Fruit fly (Drosophila melanogaster): ENCODE data around the gene CG18746.

The CG18746 gene

dm6 chr3R:7821559-7821958, 31.6 kb upstream of the CG18746 start (continued):
- TF ChIP-seq HLH3B (GFP tag; IDR thresholded peaks at IDR 0.05) (0 out of 2 replicates have a peak, but pooled peaks have one; percentile 17), oc (tag; optimal IDR thresholded peaks at IDR 0.05) (no peak), CG8944 (GFP tag; optimal IDR thresholded peaks at IDR 0.05) (no peak), trh (GFP tag; optimal IDR thresholded peaks at IDR 0.05) (no peak), CG15011 (GFP tag; optimal IDR thresholded peaks at IDR 0.05) (no peak), CG10321 (GFP tag; IDR thresholded peaks at IDR 0.05) (no peak), kah (GFP tag; optimal IDR thresholded peaks at IDR 0.05) (no peak), Optix (GFP tag; IDR thresholded peaks at IDR 0.05) (no peak), ac (GFP tag; optimal IDR thresholded peaks at IDR 0.05) (no peak), CG17912 (GFP tag; optimal IDR thresholded peaks at IDR 0.05) (no peak), NK7.1 (GFP tag; optimal IDR thresholded peaks at IDR 0.05) (no peak), exex (tag; optimal IDR thresholded peaks at IDR 0.05) (no peak), CG3838 (GFP tag; optimal IDR thresholded peaks at IDR 0.05) (no peak), sr (GFP tag; IDR thresholded peaks at IDR 0.05) (no peak), fd64A (GFP tag; optimal IDR thresholded peaks at IDR 0.05) (no peak), CG18011 (GFP tag; optimal IDR thresholded peaks at IDR 0.05) (peak; percentile 26), Usf (GFP tag; optimal IDR thresholded peaks at IDR 0.05) (no peak), CG4617 (GFP tag; optimal IDR thresholded peaks at IDR 0.05; ENCODE audit: borderline replicate concordance) (no peak), CG6175 (GFP tag; IDR thresholded peaks at IDR 0.05) (0 out of 3 replicates have a peak, but pooled peaks have one; percentile 12), dm (GFP tag; optimal IDR thresholded peaks at IDR 0.05) (no peak), tup (GFP tag; optimal IDR thresholded peaks at IDR 0.05) (no peak), zfh1 (GFP tag; IDR thresholded peaks at IDR 0.05) (no peak), eve (GFP tag; optimal IDR thresholded peaks at IDR 0.05) (no peak), CG11695 (GFP tag; IDR thresholded peaks at IDR 0.05) (0 out of 3 replicates have a peak, but pooled peaks have one; percentile 28), emc (GFP tag; optimal IDR thresholded peaks at IDR 0.05) (no peak), CG10274 (GFP tag; optimal IDR thresholded peaks at IDR 0.05) (no peak), prd (optimal IDR thresholded peaks at IDR 0.05) (no peak), prd (GFP tag; IDR thresholded peaks at IDR 0.05) (peak; percentile 50; the same call in 2 of the 3 replicates), fd96Cb (tag; optimal IDR thresholded peaks at IDR 0.05) (no peak), MBD-R2 (GFP tag; IDR thresholded peaks at IDR 0.05) (0 out of 2 replicates have a peak, but pooled peaks have one; percentile 27), lilli (GFP tag; optimal IDR thresholded peaks at IDR 0.05) (peak; percentile 67), bbx (GFP tag; IDR thresholded peaks at IDR 0.05; ENCODE audit: partially characterized antibody) (no peak), Dll (GFP tag; IDR thresholded peaks at IDR 0.05; ENCODE audit: partially characterized antibody) (no peak), CG9817 (tag; optimal IDR thresholded peaks at IDR 0.05) (peak; percentile 14), CG17361 (GFP tag; IDR thresholded peaks at IDR 0.05) (no peak), slou (GFP tag; optimal IDR thresholded peaks at IDR 0.05) (no peak), E2f2 (GFP tag; IDR thresholded peaks at IDR 0.05) (peak; percentile 30; the same call in 1 of the 2 replicates), CG14710 (tag; optimal IDR thresholded peaks at IDR 0.05) (no peak), CG2129 (GFP tag; IDR thresholded peaks at IDR 0.05; ENCODE audit: partially characterized antibody) (no peak), esg (GFP tag; conservative IDR thresholded peaks at IDR 0.05) (peak; percentile 35; the same call in 1 of the 2 replicates), sna (GFP tag; IDR thresholded peaks at IDR 0.05; ENCODE audit: partially characterized antibody) (no peak), CG11560 (tag; IDR thresholded peaks at IDR 0.05) (no peak), CG9609 (GFP tag; optimal IDR thresholded peaks at IDR 0.05) (no peak), fru (optimal IDR thresholded peaks at IDR 0.05) (no peak), CG32772 (GFP tag; IDR thresholded peaks at IDR 0.05) (no peak), pita (GFP tag; optimal IDR thresholded peaks at IDR 0.05) (no peak), zfh2 (GFP tag; optimal IDR thresholded peaks at IDR 0.05) (peak; percentile 25), vvl (GFP tag; IDR thresholded peaks at IDR 0.05) (peak; percentile 42; the same call in 1 of the 2 replicates), gsb-n (tag; optimal IDR thresholded peaks at IDR 0.05) (no peak), Lhr (GFP tag; optimal IDR thresholded peaks at IDR 0.05) (no peak), Med (GFP tag) (peak; percentile 73), fu2 (GFP tag; optimal IDR thresholded peaks at IDR 0.05) (no peak)
